Worm (Caenorhabditis elegans): ENCODE measurements around the gene F48D6.4.

Gene F48D6.4

ce11 chrX:4266178-4266931, 19.3 kb upstream of the F48D6.4 start:
- TF ChIP-seq R02D3.7 (tag; optimal IDR thresholded peaks at IDR 0.05) (no peak), fkh-2 (tag; optimal IDR thresholded peaks at IDR 0.05) (no peak), pha-4 (tag; optimal IDR thresholded peaks at IDR 0.05) (peak; percentile 57), ceh-16 (tag; optimal IDR thresholded peaks at IDR 0.05) (no peak), nhr-23 (tag; optimal IDR thresholded peaks at IDR 0.05) (no peak), unc-39 (tag; optimal IDR thresholded peaks at IDR 0.05) (no peak), ztf-4 (tag; optimal IDR thresholded peaks at IDR 0.05) (no peak)

- TF ChIP-seq skn-1 (tag; optimal IDR thresholded peaks at IDR 0.05) (peak; percentile 12), lsy-12 (tag; optimal IDR thresholded peaks at IDR 0.05) (peak; percentile 20), jun-1 (tag; optimal IDR thresholded peaks at IDR 0.05) (no peak), elt-2 (tag; optimal IDR thresholded peaks at IDR 0.05) (peak; percentile 41), nhr-67 (tag; optimal IDR thresholded peaks at IDR 0.05) (no peak), nhr-76 (tag; optimal IDR thresholded peaks at IDR 0.05) (no peak), ceh-16 (tag; optimal IDR thresholded peaks at IDR 0.05) (no peak), nhr-25 (tag; optimal IDR thresholded peaks at IDR 0.05) (peak; percentile 67), lin-39 (tag; optimal IDR thresholded peaks at IDR 0.05) (peak; percentile 72), egl-27 (tag; optimal IDR thresholded peaks at IDR 0.05) (peak; percentile 12), mml-1 (tag; optimal IDR thresholded peaks at IDR 0.05) (peak; percentile 3), unc-62 (GFP tag; optimal IDR thresholded peaks at IDR 0.05) (no peak), nfya-1 (tag; optimal IDR thresholded peaks at IDR 0.05; ENCODE audit: insufficient read depth) (peak; percentile 63), nhr-77 (tag; optimal IDR thresholded peaks at IDR 0.05) (no peak), mdl-1 (tag; optimal IDR thresholded peaks at IDR 0.05) (no peak), snpc-4 (tag; optimal IDR thresholded peaks at IDR 0.05) (peak; percentile 13), pha-4 (tag; optimal IDR thresholded peaks at IDR 0.05) (peak; percentile 60), pqm-1 (tag; optimal IDR thresholded peaks at IDR 0.05) (peak; percentile 42), egl-5 (tag; optimal IDR thresholded peaks at IDR 0.05) (peak; percentile 8), hmg-11 (tag; optimal IDR thresholded peaks at IDR 0.05) (peak; percentile 64), aly-2 (tag; optimal IDR thresholded peaks at IDR 0.05) (no peak)
Observed at ce11 chrX:4265283-4265907, 18.4 kb upstream of the F48D6.4 start, which contains the start of gene coel-1. Gene coel-1, plus strand, starts transcription at chrX:4265663.

ce11 chrX:4263820-4264219, 16.8 kb upstream of the F48D6.4 start:
- TF ChIP-seq pha-4 (tag; optimal IDR thresholded peaks at IDR 0.05) (no peak), nhr-12 (tag; optimal IDR thresholded peaks at IDR 0.05) (no peak), nhr-76 (tag; optimal IDR thresholded peaks at IDR 0.05) (no peak), mml-1 (tag; optimal IDR thresholded peaks at IDR 0.05) (no peak), daf-12 (tag; optimal IDR thresholded peaks at IDR 0.05) (no peak)

- TF ChIP-seq nfya-1 (tag; optimal IDR thresholded peaks at IDR 0.05; ENCODE audit: insufficient read depth) (peak; percentile 63), fkh-2 (tag; optimal IDR thresholded peaks at IDR 0.05) (no peak), sea-2 (GFP tag; optimal IDR thresholded peaks at IDR 0.05) (peak; percentile 40), elt-2 (tag; optimal IDR thresholded peaks at IDR 0.05) (peak; percentile 37), skn-1 (tag; optimal IDR thresholded peaks at IDR 0.05) (no peak), fkh-10 (GFP tag; optimal IDR thresholded peaks at IDR 0.05) (no peak), unc-39 (tag; optimal IDR thresholded peaks at IDR 0.05) (no peak), pha-4 (tag; optimal IDR thresholded peaks at IDR 0.05) (peak; percentile 62), lin-15B (tag; optimal IDR thresholded peaks at IDR 0.05) (peak; percentile 16), jun-1 (tag; optimal IDR thresholded peaks at IDR 0.05) (peak; percentile 10), eor-1 (tag; optimal IDR thresholded peaks at IDR 0.05) (no peak), lsy-12 (tag; optimal IDR thresholded peaks at IDR 0.05) (no peak), hmg-11 (tag; optimal IDR thresholded peaks at IDR 0.05) (peak; percentile 67)
Observed at ce11 chrX:4260297-4260696, 13.3 kb upstream of the F48D6.4 start, which contains the start of gene C52B9.4. Gene C52B9.4, plus strand, starts transcription at chrX:4260652.

DNA sequence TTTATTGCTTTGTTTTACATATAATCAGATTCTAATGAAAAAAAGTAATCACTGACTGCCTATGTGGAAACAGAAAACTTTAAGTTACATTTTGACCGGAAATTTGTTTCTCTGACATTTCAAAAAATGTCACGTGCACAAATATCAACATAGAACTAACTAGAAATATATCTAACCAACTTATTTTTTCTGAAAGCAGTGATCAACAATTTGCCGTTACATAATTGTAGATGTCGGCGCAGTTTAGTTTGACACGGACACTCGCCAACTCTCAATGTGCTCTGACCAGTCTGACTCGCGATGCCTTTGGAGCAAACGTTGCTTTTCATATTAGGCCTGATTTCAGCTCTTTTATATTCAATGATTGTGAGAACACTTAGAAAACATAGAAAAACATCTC, 9.7 kb upstream of the F48D6.4 start, which contains the start of gene srv-6:
Gene srv-6 (plus strand): TSS at position 301 of the 400 bp plus-strand sequence.
- TF ChIP-seq elt-2 (tag; optimal IDR thresholded peaks at IDR 0.05) (no peak), ztf-11 (tag; optimal IDR thresholded peaks at IDR 0.05) (no peak), elt-1 (tag; optimal IDR thresholded peaks at IDR 0.05) (no peak), ZK546.5 (tag; optimal IDR thresholded peaks at IDR 0.05) (no peak), ceh-28 (tag; optimal IDR thresholded peaks at IDR 0.05) (no peak), mml-1 (tag; optimal IDR thresholded peaks at IDR 0.05) (no peak), tbx-2 (tag; optimal IDR thresholded peaks at IDR 0.05) (no peak), sea-2 (GFP tag; optimal IDR thresholded peaks at IDR 0.05) (no peak), lin-15B (tag; optimal IDR thresholded peaks at IDR 0.05) (no peak), skn-1 (tag; optimal IDR thresholded peaks at IDR 0.05) (no peak), eor-1 (tag; optimal IDR thresholded peaks at IDR 0.05) (no peak), ztf-4 (tag; optimal IDR thresholded peaks at IDR 0.05) (no peak), ceh-82 (tag; optimal IDR thresholded peaks at IDR 0.05) (no peak), fkh-2 (tag; optimal IDR thresholded peaks at IDR 0.05) (no peak), nhr-237 (tag; optimal IDR thresholded peaks at IDR 0.05) (no peak)
